Fruit fly (Drosophila melanogaster) whole organism, embryonic: ENCODE measurements around the gene CG15818.

ENCODE experiments used
- CG10979 ChIP-seq: fragments of 200-800 bp; sonication (Bioruptor generic); optimal IDR thresholded peaks from 2 replicates; lab custom pipeline; 2018; ENCODE audit warnings: missing biosample characterization, mild to moderate bottlenecking, missing genetic modification characterization, moderate library complexity
- CG12104 ChIP-seq: fragments of 200-800 bp; sonication (Bioruptor generic); optimal IDR thresholded peaks from 3 replicates; lab custom pipeline; 2016; ENCODE audit warnings: missing biosample characterization, missing genetic modification characterization
- CG13894 ChIP-seq: fragments of 200-800 bp; sonication (Bioruptor generic); optimal IDR thresholded peaks from 3 replicates; lab custom pipeline; 2018; ENCODE audit warnings: missing biosample characterization, mild to moderate bottlenecking, missing genetic modification characterization, moderate library complexity
- CG14710 ChIP-seq: fragments of 200-800 bp; sonication (Bioruptor generic); optimal IDR thresholded peaks from 3 replicates; lab custom pipeline; 2019; ENCODE audit warnings: missing biosample characterization, mild to moderate bottlenecking, missing genetic modification characterization, moderate library complexity
- CG15479 ChIP-seq: fragments of 200-800 bp; sonication (Bioruptor generic); optimal IDR thresholded peaks from 3 replicates; lab custom pipeline; 2019; ENCODE audit warnings: missing biosample characterization, mild to moderate bottlenecking, missing genetic modification characterization, moderate library complexity
- CG1792 ChIP-seq: fragments of 200-800 bp; sonication (Bioruptor generic); optimal IDR thresholded peaks from 2 replicates; lab custom pipeline; 2016; ENCODE audit warnings: missing biosample characterization, missing genetic modification characterization
- CG18599 ChIP-seq: fragments of 200-800 bp; sonication (Bioruptor generic); optimal IDR thresholded peaks from 3 replicates; lab custom pipeline; 2017; ENCODE audit warnings: missing biosample characterization, missing genetic modification characterization, mild to moderate bottlenecking, moderate library complexity, missing genetic modification reagents
- CG4360 ChIP-seq: fragments of 200-800 bp; sonication (Bioruptor generic); IDR thresholded peaks from 2 replicates; pipeline ENCODE4 v1.3.6; 2022; ENCODE audit warnings: missing biosample characterization, missing genetic modification characterization
- CG4707 ChIP-seq: fragments of 200-800 bp; sonication (Bioruptor generic); optimal IDR thresholded peaks from 2 replicates; lab custom pipeline; 2018; ENCODE audit warnings: missing biosample characterization, mild to moderate bottlenecking, missing genetic modification characterization, moderate library complexity
- CG6254 ChIP-seq: fragments of 200-800 bp; sonication (Bioruptor generic); optimal IDR thresholded peaks from 3 replicates; lab custom pipeline; 2017; ENCODE audit warnings: mild to moderate bottlenecking, missing biosample characterization, missing genetic modification reagents, missing genetic modification characterization
- CG6654 ChIP-seq: fragments of 200-800 bp; sonication (Bioruptor generic); optimal IDR thresholded peaks from 2 replicates; lab custom pipeline; 2017; ENCODE audit warnings: missing biosample characterization, mild to moderate bottlenecking, missing genetic modification characterization
- CG6683 ChIP-seq: fragments of 200-800 bp; sonication (Bioruptor generic); optimal IDR thresholded peaks from 2 replicates; lab custom pipeline; 2017; ENCODE audit warnings: missing biosample characterization, mild to moderate bottlenecking, missing genetic modification characterization, missing genetic modification reagents
- CG7963 ChIP-seq: fragments of 200-800 bp; sonication (Bioruptor generic); IDR thresholded peaks from 3 replicates; pipeline ENCODE4 v1.3.6; 2022; ENCODE audit warnings: missing biosample characterization, missing genetic modification characterization; ENCODE audit not compliant: partially characterized antibody
- CG8089 ChIP-seq: fragments of 200-800 bp; sonication (Bioruptor generic); optimal IDR thresholded peaks from 3 replicates; lab custom pipeline; 2016; ENCODE audit warnings: missing biosample characterization, missing genetic modification characterization
- CG8765 ChIP-seq: fragments of 200-800 bp; sonication (Bioruptor generic); IDR thresholded peaks from 2 replicates; pipeline ENCODE4 v1.3.6; 2022; ENCODE audit warnings: missing biosample characterization, missing genetic modification characterization
- CG9215 ChIP-seq: fragments of 200-800 bp; sonication (Bioruptor generic); IDR thresholded peaks from 2 replicates; pipeline ENCODE4 v1.3.6; 2022; ENCODE audit warnings: missing biosample characterization, missing genetic modification characterization
- CG9437 ChIP-seq: fragments of 200-800 bp; sonication (Bioruptor generic); optimal IDR thresholded peaks from 2 replicates; lab custom pipeline; 2018; ENCODE audit warnings: missing biosample characterization, mild to moderate bottlenecking, missing genetic modification characterization
- CG9876 ChIP-seq: fragments of 200-800 bp; sonication (Bioruptor generic); optimal IDR thresholded peaks from 2 replicates; lab custom pipeline; 2016; ENCODE audit warnings: missing biosample characterization, missing genetic modification characterization
- CTCF ChIP-seq: fragments of 200-800 bp; sonication (Bioruptor generic); optimal IDR thresholded peaks from 2 replicates; lab custom pipeline; 2017; ENCODE audit warnings: missing biosample characterization, mild to moderate bottlenecking, missing genetic modification characterization, moderate library complexity
- ERR ChIP-seq: fragments of 200-800 bp; sonication (Bioruptor generic); optimal IDR thresholded peaks from 2 replicates; lab custom pipeline; 2016; ENCODE audit warnings: missing biosample characterization, missing genetic modification characterization
- HLH4C ChIP-seq: fragments of 200-800 bp; sonication (Bioruptor generic); IDR thresholded peaks from 3 replicates; pipeline ENCODE4 v1.3.6; 2022; ENCODE audit warnings: missing biosample characterization, missing genetic modification characterization; ENCODE audit not compliant: partially characterized antibody
- Hand ChIP-seq: fragments of 200-800 bp; sonication (Bioruptor generic); optimal IDR thresholded peaks from 2 replicates; lab custom pipeline; 2017; ENCODE audit warnings: mild to moderate bottlenecking, missing biosample characterization, missing genetic modification reagents, missing genetic modification characterization
- Med ChIP-seq: fragments of 200-800 bp; sonication (Bioruptor generic); peaks from one replicate; lab custom pipeline; 2016; ENCODE audit warnings: missing biosample characterization, missing genetic modification characterization, mild to moderate bottlenecking, inconsistent platforms, moderate library complexity
- NC2α ChIP-seq: fragments of 200-800 bp; sonication (Bioruptor generic); optimal IDR thresholded peaks from 2 replicates; lab custom pipeline; 2016; ENCODE audit warnings: missing biosample characterization, missing genetic modification characterization
- Nf-YA ChIP-seq: fragments of 200-800 bp; sonication (Bioruptor generic); IDR thresholded peaks from 2 replicates; pipeline ENCODE4 v1.3.6; 2022; ENCODE audit warnings: missing biosample characterization, missing genetic modification characterization
- PHDP ChIP-seq: fragments of 200-800 bp; sonication (Bioruptor generic); optimal IDR thresholded peaks from 3 replicates; lab custom pipeline; 2018; ENCODE audit warnings: missing biosample characterization, mild to moderate bottlenecking, missing genetic modification characterization, moderate library complexity
- Six4 ChIP-seq: fragments of 200-800 bp; sonication (Bioruptor generic); optimal IDR thresholded peaks from 2 replicates; lab custom pipeline; 2016; ENCODE audit warnings: missing biosample characterization, missing genetic modification characterization
- Stat92E ChIP-seq, 3 experiments: fragments of >200 bp in 2 of 3; fragments of 200-800 bp in 1 of 3; sonication (Bioruptor generic) in 1 of 3; optimal IDR thresholded peaks; 2 replicates each; lab custom pipeline; 2017 to 2019; ENCODE audit warnings: missing biosample characterization in 3 of 3, missing genetic modification characterization in 3 of 3, mild to moderate bottlenecking in 1 of 3, moderate library complexity in 1 of 3
- Xbp1 ChIP-seq: fragments of 200-800 bp; sonication (Bioruptor generic); optimal IDR thresholded peaks from 3 replicates; lab custom pipeline; 2016; ENCODE audit warnings: missing biosample characterization, mild to moderate bottlenecking, missing genetic modification characterization
- ato ChIP-seq: fragments of 200-800 bp; sonication (Bioruptor generic); IDR thresholded peaks from 2 replicates; pipeline ENCODE4 v1.3.6; 2022; ENCODE audit warnings: missing biosample characterization, missing genetic modification characterization; ENCODE audit not compliant: partially characterized antibody
- bowl ChIP-seq: fragments of 200-800 bp; sonication (Bioruptor generic); IDR thresholded peaks from 2 replicates; pipeline ENCODE4 v1.3.6; 2022; ENCODE audit warnings: missing biosample characterization, missing genetic modification characterization
- br ChIP-seq: fragments of >200 bp; optimal IDR thresholded peaks from 2 replicates; lab custom pipeline; 2017
- cad ChIP-seq: fragments of >200 bp; optimal IDR thresholded peaks from 2 replicates; lab custom pipeline; 2017; ENCODE audit warnings: missing biosample characterization, missing genetic modification characterization
- chm ChIP-seq: fragments of 200-800 bp; sonication (Bioruptor generic); IDR thresholded peaks from 2 replicates; pipeline ENCODE4 v1.3.6; 2022; ENCODE audit warnings: missing biosample characterization, missing genetic modification characterization
- corto ChIP-seq: fragments of 200-800 bp; sonication (Bioruptor generic); optimal IDR thresholded peaks from 2 replicates; lab custom pipeline; 2016; ENCODE audit warnings: missing biosample characterization, mild to moderate bottlenecking, missing genetic modification characterization, moderate library complexity
- dan ChIP-seq: fragments of 200-800 bp; sonication (Bioruptor generic); IDR thresholded peaks from 2 replicates; pipeline ENCODE4 v1.3.6; 2022; ENCODE audit warnings: missing biosample characterization, missing genetic modification characterization
- emc ChIP-seq: fragments of 200-800 bp; sonication (Bioruptor generic); optimal IDR thresholded peaks from 2 replicates; lab custom pipeline; 2016; ENCODE audit warnings: missing biosample characterization, missing genetic modification characterization
- ems ChIP-seq: fragments of 200-800 bp; sonication (Bioruptor generic); optimal IDR thresholded peaks from 3 replicates; lab custom pipeline; 2016; ENCODE audit warnings: missing biosample characterization, missing genetic modification characterization
- gce ChIP-seq: fragments of 200-800 bp; sonication (Bioruptor generic); IDR thresholded peaks from 3 replicates; pipeline ENCODE4 v1.3.6; 2022; ENCODE audit warnings: missing biosample characterization, missing genetic modification characterization
- gcm ChIP-seq: fragments of 200-800 bp; sonication (Bioruptor generic); optimal IDR thresholded peaks from 2 replicates; lab custom pipeline; 2019; ENCODE audit warnings: missing biosample characterization, mild to moderate bottlenecking, missing genetic modification characterization, moderate library complexity
- gem ChIP-seq: fragments of 200-800 bp; sonication (Bioruptor generic); optimal IDR thresholded peaks from 2 replicates; lab custom pipeline; 2019; ENCODE audit warnings: missing biosample characterization, mild to moderate bottlenecking, missing genetic modification characterization, moderate library complexity
- h ChIP-seq: fragments of >200 bp; optimal IDR thresholded peaks from 2 replicates; lab custom pipeline; 2017
- hb ChIP-seq: fragments of 200-800 bp; sonication (Bioruptor generic); IDR thresholded peaks from 3 replicates; pipeline ENCODE4 v1.3.6; 2022; ENCODE audit warnings: missing biosample characterization, missing genetic modification characterization; ENCODE audit not compliant: partially characterized antibody
- kay ChIP-seq: fragments of 200-800 bp; sonication (Bioruptor generic); optimal IDR thresholded peaks from 2 replicates; lab custom pipeline; 2016; ENCODE audit warnings: missing biosample characterization, missing genetic modification characterization
- nau ChIP-seq: fragments of 200-800 bp; sonication (Bioruptor generic); optimal IDR thresholded peaks from 3 replicates; lab custom pipeline; 2017; ENCODE audit warnings: missing biosample characterization, mild to moderate bottlenecking, missing genetic modification characterization, missing genetic modification reagents
- nmo ChIP-seq: fragments of 200-800 bp; sonication (Bioruptor generic); optimal IDR thresholded peaks from 2 replicates; lab custom pipeline; 2018; ENCODE audit warnings: missing biosample characterization, mild to moderate bottlenecking, missing genetic modification characterization, moderate library complexity
- slp2 ChIP-seq: fragments of 200-800 bp; sonication (Bioruptor generic); optimal IDR thresholded peaks from 2 replicates; lab custom pipeline; 2016; ENCODE audit warnings: missing biosample characterization, missing genetic modification characterization
- trh ChIP-seq: fragments of 200-800 bp; sonication (Bioruptor generic); optimal IDR thresholded peaks from 2 replicates; lab custom pipeline; 2016; ENCODE audit warnings: missing biosample characterization, missing genetic modification characterization
- ttk ChIP-seq: fragments of 200-800 bp; sonication (Bioruptor generic); IDR thresholded peaks from 2 replicates; pipeline ENCODE4 v2.1.2; 2022; ENCODE audit warnings: missing biosample characterization, missing genetic modification characterization
- twi ChIP-seq: fragments of 200-800 bp; optimal IDR thresholded peaks from 2 replicates; lab custom pipeline; 2019; ENCODE audit warnings: missing biosample characterization, mild to moderate bottlenecking, missing genetic modification characterization, moderate library complexity
- vfl ChIP-seq: fragments of 200-800 bp; sonication (Bioruptor generic); optimal IDR thresholded peaks from 2 replicates; lab custom pipeline; 2016; ENCODE audit warnings: missing biosample characterization, missing genetic modification characterization
- zfh1 ChIP-seq: fragments of 200-800 bp; sonication (Bioruptor generic); IDR thresholded peaks from 3 replicates; pipeline ENCODE4 v1.3.6; 2022; ENCODE audit warnings: missing biosample characterization, missing genetic modification characterization

Gene CG15818

dm6 chr2L:7401627-7402026 is 9.1 kb upstream of the CG15818 start (continued):
- TF ChIP-seq CG13894 (tag; lab: Kevin White, UChicago) (peak; percentile 73), CTCF (no peak), CG1792 (GFP tag; lab: Kevin White, UChicago) (no peak), CG9215 (GFP tag; lab: Robert Waterston, UW) (peak; percentile 62), nmo (GFP tag; lab: Kevin White, UChicago) (peak; percentile 79), h (lab: Kevin White, UChicago) (no peak), CG4707 (GFP tag; lab: Kevin White, UChicago) (no peak), bowl (GFP tag; lab: Robert Waterston, UW) (no peak), CG9437 (GFP tag; lab: Kevin White, UChicago) (peak; percentile 35), Med (GFP tag; lab: Kevin White, UChicago) (peak; percentile 75), CG4360 (GFP tag; lab: Robert Waterston, UW) (no peak), trh (GFP tag; lab: Kevin White, UChicago) (peak; percentile 20), CG8089 (GFP tag; lab: Kevin White, UChicago) (peak; percentile 3), Nf-YA (peak; percentile 71), gcm (GFP tag; lab: Kevin White, UChicago) (peak; percentile 57), Xbp1 (GFP tag; lab: Kevin White, UChicago) (peak; percentile 41), ttk (GFP tag; lab: Robert Waterston, UW) (peak; percentile 83), ERR (GFP tag; lab: Kevin White, UChicago) (no peak), ems (no peak), CG7963 (no peak), CG6654 (GFP tag; lab: Kevin White, UChicago) (no peak), CG6683 (GFP tag; lab: Kevin White, UChicago) (peak; percentile 40), HLH4C (no peak), corto (GFP tag; lab: Kevin White, UChicago) (no peak), zfh1 (GFP tag; lab: Robert Waterston, UW) (peak; percentile 77; the same call in 2 of the 3 replicates), ato (GFP tag; lab: Robert Waterston, UW) (no peak), Six4 (GFP tag; lab: Kevin White, UChicago) (peak; percentile 2), CG18599 (peak; percentile 69), Hand (peak; percentile 29), cad (GFP tag; lab: Kevin White, UChicago) (no peak), CG14710 (tag; lab: Kevin White, UChicago) (peak; percentile 48), gce (GFP tag; lab: Robert Waterston, UW) (peak; percentile 69; the same call in 1 of the 3 replicates), vfl (GFP tag; lab: Kevin White, UChicago) (peak; percentile 7), slp2 (GFP tag; lab: Kevin White, UChicago) (no peak), CG15479 (GFP tag; lab: Kevin White, UChicago) (no peak), NC2α (GFP tag; lab: Kevin White, UChicago) (no peak), hb (GFP tag; lab: Robert Waterston, UW) (no peak), nau (GFP tag; lab: Kevin White, UChicago) (no peak), twi (tag; lab: Kevin White, UChicago) (peak; percentile 57), emc (GFP tag; lab: Kevin White, UChicago) (no peak), CG8765 (no peak; the same call in 1 of the 2 replicates), CG10979 (tag; lab: Kevin White, UChicago) (peak; percentile 72), gem (peak; percentile 80), Stat92E (GFP tag; optimal IDR thresholded peaks at IDR 0.05; lab: Kevin White, UChicago) (no peak), br (no peak), CG12104 (GFP tag; lab: Kevin White, UChicago) (peak; percentile 56), dan (no peak), CG6254 (GFP tag; lab: Kevin White, UChicago) (peak; percentile 16), kay (no peak), CG9876 (GFP tag; lab: Kevin White, UChicago) (no peak), chm (GFP tag; lab: Robert Waterston, UW) (no peak; the same call in 1 of the 2 replicates), PHDP (tag; lab: Kevin White, UChicago) (peak; percentile 77)
